Worm (Caenorhabditis elegans): ENCODE results near the gene clec-213.

The clec-213 gene

ce11 chrV:7635469-7635868 is 30.5 kb downstream of the clec-213 start, which contains the start of gene srd-29:
Gene srd-29 (plus strand): TSS chrV:7635769.
- TF ChIP-seq tbx-9 (tag; optimal IDR thresholded peaks at IDR 0.05; ENCODE audit: borderline replicate concordance), result no peak
- TF ChIP-seq hlh-12 (tag; optimal IDR thresholded peaks at IDR 0.05), result no peak
- no peak for TF ChIP-seq B0035.1 (tag; optimal IDR thresholded peaks at IDR 0.05)
- TF ChIP-seq Y53F4B.3 (GFP tag; IDR thresholded peaks at IDR 0.05), result no peak
- TF ChIP-seq lin-26 (GFP tag; IDR thresholded peaks at IDR 0.05), result no peak
- no peak for TF ChIP-seq cebp-2 (GFP tag; IDR thresholded peaks at IDR 0.05)
- no peak for TF ChIP-seq hmg-1.2 (GFP tag; IDR thresholded peaks at IDR 0.05)
- TF ChIP-seq madf-8 (GFP tag; conservative IDR thresholded peaks at IDR 0.05), result no peak
- no peak for TF ChIP-seq sdz-38 (tag; optimal IDR thresholded peaks at IDR 0.05)
- TF ChIP-seq F57A8.1 (GFP tag; optimal IDR thresholded peaks at IDR 0.05), result no peak
- TF ChIP-seq snpc-4 (GFP tag; optimal IDR thresholded peaks at IDR 0.05), result no peak
- TF ChIP-seq snpc-4 (tag; optimal IDR thresholded peaks at IDR 0.05), result no peak
- no peak for TF ChIP-seq ceh-79 (tag; optimal IDR thresholded peaks at IDR 0.05)
- TF ChIP-seq athp-1 (tag; optimal IDR thresholded peaks at IDR 0.05), result no peak
- no peak for TF ChIP-seq dpff-1 (tag; optimal IDR thresholded peaks at IDR 0.05)
- no peak for TF ChIP-seq ztf-25 (GFP tag; IDR thresholded peaks at IDR 0.05)

ce11 chrV:7637801-7638200 is 32.8 kb downstream of the clec-213 start, which contains the start of gene clec-45:
Gene clec-45 (plus strand): TSS chrV:7638101.
- TF ChIP-seq zfh-2 (GFP tag; conservative IDR thresholded peaks at IDR 0.05) (no peak), aptf-3 (GFP tag; IDR thresholded peaks at IDR 0.05) (no peak), snpc-1.3 (tag; optimal IDR thresholded peaks at IDR 0.05; ENCODE audit: insufficient read depth) (no peak), ztf-18 (tag; optimal IDR thresholded peaks at IDR 0.05) (no peak), lin-35 (GFP tag; optimal IDR thresholded peaks at IDR 0.05) (no peak), nfya-1 (tag; optimal IDR thresholded peaks at IDR 0.05; ENCODE audit: borderline replicate concordance, insufficient read depth) (no peak), sdz-38 (tag; optimal IDR thresholded peaks at IDR 0.05) (no peak), lag-1 (GFP tag; IDR thresholded peaks at IDR 0.05) (no peak), aptf-2 (GFP tag; conservative IDR thresholded peaks at IDR 0.05) (no peak), ztf-26 (tag; optimal IDR thresholded peaks at IDR 0.05) (no peak), dox-1 (GFP tag; IDR thresholded peaks at IDR 0.05) (no peak), F52B5.7 (tag; optimal IDR thresholded peaks at IDR 0.05) (no peak), ztf-28 (GFP tag; IDR thresholded peaks at IDR 0.05) (no peak), akir-1 (GFP tag; optimal IDR thresholded peaks at IDR 0.05) (no peak), mes-4 (tag; optimal IDR thresholded peaks at IDR 0.05) (no peak), F49E8.2 (tag; optimal IDR thresholded peaks at IDR 0.05; ENCODE audit: insufficient read depth) (no peak), efl-1 (GFP tag; optimal IDR thresholded peaks at IDR 0.05) (no peak), Y67H2A.10 (GFP tag; conservative IDR thresholded peaks at IDR 0.05) (no peak)

ce11 chrV:7639356-7639755 is 34.4 kb downstream of the clec-213 start:
- no peak for TF ChIP-seq ceh-27 (GFP tag; optimal IDR thresholded peaks at IDR 0.05)
- no peak for TF ChIP-seq lin-54 (GFP tag; optimal IDR thresholded peaks at IDR 0.05)
- no peak for TF ChIP-seq efl-1 (GFP tag; optimal IDR thresholded peaks at IDR 0.05)
- no peak for TF ChIP-seq C17E4.6 (GFP tag; IDR thresholded peaks at IDR 0.05)
- no peak for TF ChIP-seq ekl-4 (GFP tag; IDR thresholded peaks at IDR 0.05)
- TF ChIP-seq egl-44 (GFP tag; IDR thresholded peaks at IDR 0.05), result no peak
- TF ChIP-seq madf-3 (GFP tag; IDR thresholded peaks at IDR 0.05), result no peak
- no peak for TF ChIP-seq lsl-1 (GFP tag; optimal IDR thresholded peaks at IDR 0.05)
